Worm (Caenorhabditis elegans): ENCODE data around the gene pho-1.

Gene pho-1

DNA sequence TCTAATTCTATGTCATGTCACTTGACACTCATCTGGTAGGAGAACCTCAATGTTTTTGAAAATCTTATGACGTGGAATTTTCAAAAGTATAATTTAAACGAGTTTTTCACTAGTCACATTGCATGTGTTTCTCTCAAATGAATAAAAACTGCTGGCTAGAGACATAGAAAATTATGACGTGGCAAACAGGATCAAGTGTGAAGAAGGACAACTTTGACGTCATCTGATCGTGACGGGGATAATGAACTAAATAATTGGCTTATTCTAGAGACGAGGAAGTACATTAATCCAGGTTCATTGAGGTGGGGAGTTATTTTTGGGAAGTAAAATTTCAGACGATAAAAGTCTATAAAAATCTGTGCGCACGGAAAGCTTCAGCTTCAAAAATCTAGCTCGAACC, 52.4 kb downstream of the pho-1 start:
- TF ChIP-seq him-1 (tag; optimal IDR thresholded peaks at IDR 0.05) (no peak), dao-5 (tag; optimal IDR thresholded peaks at IDR 0.05) (no peak), W03F9.2 (tag; optimal IDR thresholded peaks at IDR 0.05) (no peak)
